Fruit fly (Drosophila melanogaster) Kc167 (cell line): ENCODE results near the gene poe.

Experiments
- Myc ChIP-seq: fragments of >200 bp; optimal IDR thresholded peaks from 2 replicates; lab custom pipeline; 2017; ENCODE audit warnings: missing external identifiers
- Sin3A ChIP-seq: fragments of >200 bp; optimal IDR thresholded peaks from 2 replicates; lab custom pipeline; 2018; ENCODE audit warnings: missing external identifiers
- h ChIP-seq: fragments of >200 bp; optimal IDR thresholded peaks from 3 replicates; lab custom pipeline; 2018; ENCODE audit warnings: missing external identifiers
- insv ChIP-seq: fragments of >200 bp; optimal IDR thresholded peaks from 3 replicates; lab custom pipeline; 2018; ENCODE audit warnings: missing external identifiers
- psq ChIP-seq: fragments of >200 bp; optimal IDR thresholded peaks from 2 replicates; lab custom pipeline; 2017; ENCODE audit warnings: missing external identifiers
- ttk ChIP-seq: sonication (Bioruptor generic); optimal IDR thresholded peaks from 2 replicates; lab custom pipeline; 2017; ENCODE audit warnings: missing external identifiers

poe gene

DNA sequence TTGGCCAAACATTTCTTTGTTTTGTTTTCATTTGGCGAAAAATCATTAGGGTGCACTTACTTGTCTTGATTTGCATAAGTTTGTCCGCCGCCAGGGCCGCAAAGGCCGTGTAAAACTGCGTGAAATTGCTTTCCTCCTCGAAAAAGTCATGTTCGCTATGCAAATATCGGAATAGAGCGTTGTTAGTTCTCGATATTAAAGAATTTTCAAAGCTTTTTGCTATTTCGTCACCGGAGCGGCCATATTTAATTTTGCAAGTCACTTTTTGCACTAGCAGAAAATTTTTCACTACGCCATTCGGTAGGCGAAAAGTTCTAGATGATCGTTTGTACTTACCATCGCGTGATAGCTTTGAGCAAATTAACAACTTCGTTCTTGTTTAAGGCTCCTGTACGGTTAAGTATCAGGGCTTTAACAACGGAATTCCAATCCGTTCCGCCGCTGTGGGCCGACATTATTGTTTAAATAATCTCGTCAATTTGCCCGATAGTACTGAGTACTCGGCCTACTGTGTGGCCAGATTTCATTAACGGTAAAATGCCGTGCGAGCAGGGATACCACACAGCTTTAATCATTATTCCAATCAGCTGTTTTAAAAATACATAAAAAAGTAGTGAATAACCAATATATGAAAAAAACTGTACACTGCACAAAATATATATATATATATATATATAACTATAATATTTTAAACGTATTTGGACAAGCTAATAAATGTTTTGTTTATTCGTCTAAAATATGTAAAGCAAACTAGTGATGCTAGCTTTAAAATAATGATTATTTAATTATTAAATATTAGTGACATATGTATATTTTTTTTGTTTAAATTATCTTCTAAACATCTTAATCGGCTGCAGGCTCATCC is at the start of gene poe:
Gene poe (minus strand): TSS at position 513 of the 865 bp plus-strand sequence.
- TF ChIP-seq psq (lab: Kevin White, UChicago) (no peak), h (no peak), insv (no peak), Sin3A (no peak), Myc (lab: Kevin White, UChicago) (no peak), ttk (lab: Kevin White, UChicago) (no peak)

DNA sequence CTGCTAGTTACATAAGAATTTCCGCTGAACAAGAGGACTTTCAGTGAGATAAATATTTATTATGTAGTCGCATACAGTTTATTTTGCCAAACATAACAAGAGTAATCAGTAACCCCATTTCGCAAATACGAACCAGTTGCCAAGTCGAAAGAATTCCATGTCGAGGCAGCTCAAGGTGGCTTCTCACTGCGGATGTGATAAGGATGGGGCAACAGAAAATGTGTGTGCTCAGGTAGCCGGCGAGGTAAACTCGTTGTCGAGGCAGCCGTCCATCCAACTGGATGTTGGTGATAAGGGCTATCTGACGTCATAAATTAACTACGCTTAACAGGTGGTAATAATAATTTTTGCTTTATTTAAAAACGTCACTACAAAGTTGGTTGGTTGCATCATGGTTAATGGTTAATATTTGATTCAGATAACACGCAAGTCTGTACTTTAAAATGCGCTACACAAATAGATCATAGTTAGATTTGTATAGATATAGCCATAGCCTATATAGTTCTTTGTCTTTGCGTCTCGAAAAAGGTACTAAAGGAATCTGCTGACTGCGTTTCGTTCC is 45.3 kb upstream of the poe start:
- TF ChIP-seq ttk (lab: Kevin White, UChicago), result no peak

DNA sequence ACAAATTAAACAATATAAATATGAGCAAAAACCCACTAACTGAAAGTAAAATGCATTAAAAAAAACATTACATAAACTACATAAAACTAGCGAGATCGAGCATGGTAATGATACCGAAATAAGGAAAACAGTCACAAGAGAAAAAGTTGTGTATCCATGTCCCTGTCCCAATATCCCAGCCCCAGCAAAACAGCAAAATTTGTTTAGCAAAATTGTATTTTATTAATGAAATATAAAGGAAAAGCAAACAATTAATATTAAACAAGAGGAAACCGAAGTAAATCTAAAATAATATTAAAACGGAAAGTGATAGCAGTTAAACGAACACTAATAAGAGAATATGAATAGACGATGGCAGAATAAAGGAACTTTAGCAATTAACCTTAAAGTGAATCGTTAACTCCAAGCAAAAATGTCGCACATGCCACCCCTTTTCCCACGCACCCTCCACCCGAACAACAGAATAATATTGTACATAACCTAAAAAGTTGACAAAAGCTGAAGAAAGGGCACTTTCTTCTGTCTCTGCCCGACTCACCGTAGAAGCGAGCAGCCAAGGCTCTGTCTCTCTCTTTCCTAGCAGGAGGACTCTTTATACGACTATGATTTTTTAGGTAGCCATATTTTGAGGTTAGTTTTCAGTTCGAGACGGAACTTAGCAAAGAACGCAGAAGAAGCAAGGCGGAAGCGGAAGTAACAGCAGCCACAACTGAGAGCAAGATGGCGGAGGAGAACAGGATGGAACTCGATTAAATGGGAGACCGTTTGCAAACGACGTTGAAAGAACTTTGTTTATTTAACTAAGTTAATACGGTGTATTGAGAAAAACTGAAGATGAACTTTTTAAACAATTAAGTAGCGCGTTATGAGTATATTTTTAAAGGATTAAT is 39.4 kb upstream of the poe start:
- TF ChIP-seq psq (lab: Kevin White, UChicago) (no peak), Myc (lab: Kevin White, UChicago) (no peak), ttk (lab: Kevin White, UChicago) (no peak), h (no peak)

DNA sequence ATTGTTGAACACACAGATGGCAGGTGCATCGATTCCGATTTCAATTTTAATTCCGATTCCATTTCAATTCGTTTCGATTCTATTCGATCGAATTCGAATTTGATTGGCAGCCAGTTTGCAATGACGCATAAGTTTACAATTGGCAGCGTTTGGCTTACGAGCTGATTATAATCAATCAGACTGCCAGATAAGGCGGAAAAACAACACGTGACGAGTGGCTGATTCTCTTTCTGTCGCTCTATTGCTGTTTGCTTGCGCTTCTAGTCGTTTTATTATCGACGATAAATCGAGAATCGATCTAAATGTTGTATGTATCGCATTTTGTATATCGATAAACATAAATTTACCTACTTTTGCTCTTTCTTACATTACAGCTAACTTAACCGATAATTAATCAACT is 33.3 kb upstream of the poe start:
- TF ChIP-seq insv (no peak), Myc (lab: Kevin White, UChicago) (no peak), h (no peak), psq (lab: Kevin White, UChicago) (no peak), Sin3A (no peak), ttk (lab: Kevin White, UChicago) (no peak)

DNA sequence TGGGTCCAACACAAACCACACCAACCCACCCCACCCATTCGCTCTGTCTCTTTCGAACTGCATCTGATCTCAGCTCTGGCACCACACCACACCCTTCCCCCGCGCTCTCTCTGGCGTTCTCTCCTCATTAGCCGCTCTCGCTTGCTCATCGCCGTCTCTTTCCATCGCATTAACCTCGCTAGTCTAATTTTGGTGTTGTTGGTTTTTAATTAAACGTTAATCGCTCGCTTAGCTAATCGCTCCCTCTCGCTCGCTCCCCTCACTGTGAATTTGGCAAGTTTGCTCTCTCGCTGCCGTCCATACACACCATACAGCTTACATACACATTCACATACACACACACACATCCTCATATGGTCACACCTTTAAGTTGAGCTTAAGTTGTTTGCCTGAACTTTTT is 32.7 kb upstream of the poe start:
- TF ChIP-seq h, result no peak
- TF ChIP-seq insv, result no peak
- TF ChIP-seq Sin3A, result no peak
- no peak for TF ChIP-seq Myc (lab: Kevin White, UChicago)

DNA sequence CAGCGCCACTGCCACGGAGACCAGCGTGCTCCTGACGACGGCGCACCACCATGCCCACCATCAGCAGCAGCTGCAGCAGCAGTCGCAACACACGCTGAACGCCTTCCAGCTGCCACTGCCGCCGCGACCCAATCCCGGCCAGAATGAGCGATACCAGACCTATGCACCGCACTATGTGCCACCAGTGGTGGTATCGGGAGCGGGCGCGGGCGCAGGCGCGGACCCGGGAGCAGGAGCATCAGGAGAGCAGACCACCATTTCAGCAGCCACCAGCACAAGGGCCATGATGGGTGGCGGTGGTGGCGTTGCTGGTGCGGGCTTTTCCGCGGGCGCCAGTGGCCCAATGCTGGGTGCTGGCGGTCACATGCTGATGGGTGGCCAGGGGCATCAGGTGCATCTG is 31.6 kb upstream of the poe start:
- no peak for TF ChIP-seq h
- no peak for TF ChIP-seq psq (lab: Kevin White, UChicago)
- TF ChIP-seq Myc (lab: Kevin White, UChicago), result no peak
- no peak for TF ChIP-seq Sin3A
- TF ChIP-seq ttk (lab: Kevin White, UChicago), result no peak
- no peak for TF ChIP-seq insv

DNA sequence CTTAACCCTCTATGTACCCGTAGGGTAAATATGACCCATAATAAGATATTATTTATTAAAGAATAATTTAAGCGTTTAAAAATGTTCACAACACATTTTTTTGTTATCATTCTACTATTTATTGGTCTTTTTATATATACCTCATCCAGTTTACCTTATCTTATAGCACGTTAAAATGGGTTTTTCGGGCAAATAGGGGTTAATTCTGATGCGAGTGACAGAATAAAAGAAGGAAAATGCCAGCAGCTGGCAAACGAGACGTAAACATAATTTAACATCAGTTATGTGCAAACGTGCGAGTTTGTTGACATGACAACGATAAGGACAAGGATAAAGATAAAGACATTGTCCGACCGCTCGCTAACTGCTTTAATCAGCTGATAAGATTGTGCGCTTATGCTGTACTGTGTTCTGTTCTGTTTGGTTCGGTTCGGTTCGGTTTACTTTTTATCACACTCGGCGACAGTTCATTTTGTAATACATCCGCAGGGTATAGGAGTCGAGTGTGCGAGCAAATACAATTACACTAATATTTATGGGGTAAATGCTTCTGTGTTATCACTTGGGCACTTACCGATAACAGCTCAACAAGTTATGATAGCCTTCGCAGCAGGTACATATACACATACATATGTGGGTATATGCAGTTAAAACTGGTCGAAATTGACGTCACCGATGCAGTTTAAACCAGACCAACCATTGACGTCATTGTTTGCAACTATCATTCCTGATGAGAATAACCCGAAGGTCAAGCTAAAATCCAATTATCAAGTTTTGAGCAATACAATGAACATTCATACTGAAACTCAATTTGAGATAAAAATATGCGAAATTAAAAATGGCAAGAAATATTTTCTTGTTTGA is 29.3 kb upstream of the poe start:
- TF ChIP-seq h, result no peak
- TF ChIP-seq ttk (lab: Kevin White, UChicago), result no peak
- no peak for TF ChIP-seq insv
- no peak for TF ChIP-seq Myc (lab: Kevin White, UChicago)
- no peak for TF ChIP-seq Sin3A
- no peak for TF ChIP-seq psq (lab: Kevin White, UChicago)

DNA sequence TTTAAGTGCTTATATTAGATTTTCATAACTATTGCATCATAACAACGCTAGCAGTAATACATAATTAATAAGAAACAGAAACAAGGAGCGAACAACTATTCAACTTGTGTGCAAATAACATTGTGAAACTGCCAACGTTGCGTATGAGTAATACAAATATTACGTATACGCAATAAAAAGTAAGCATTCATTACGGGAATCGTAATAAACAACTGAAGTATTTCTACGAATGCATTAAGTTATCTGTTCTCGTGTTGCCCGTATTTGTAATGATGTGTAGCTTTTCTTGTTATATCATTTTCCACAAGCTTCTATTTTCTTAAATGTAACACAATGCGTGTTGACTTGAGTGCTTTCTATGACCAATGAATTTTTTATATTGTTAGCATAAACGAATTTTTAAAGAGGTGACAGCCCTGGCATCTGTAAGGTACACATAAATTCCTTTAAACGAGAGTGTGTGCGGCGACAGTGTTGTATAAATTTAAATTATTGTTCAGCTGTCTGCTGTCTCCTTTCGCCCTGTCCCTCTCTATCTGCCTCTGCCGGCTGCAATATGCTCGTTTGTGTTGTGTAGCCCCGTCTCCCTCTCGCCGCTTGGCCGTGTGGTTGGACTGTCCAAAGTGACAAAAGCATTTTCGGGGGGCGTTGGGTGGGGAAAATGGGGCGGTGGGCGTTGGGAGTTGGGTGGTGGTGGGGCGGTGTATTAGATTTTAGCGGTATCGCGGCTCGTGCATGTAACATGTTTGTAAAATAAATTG is 28.4 kb upstream of the poe start:
- TF ChIP-seq psq (lab: Kevin White, UChicago) (no peak), ttk (lab: Kevin White, UChicago) (no peak), insv (no peak), h (no peak), Myc (lab: Kevin White, UChicago) (no peak), Sin3A (no peak)

DNA sequence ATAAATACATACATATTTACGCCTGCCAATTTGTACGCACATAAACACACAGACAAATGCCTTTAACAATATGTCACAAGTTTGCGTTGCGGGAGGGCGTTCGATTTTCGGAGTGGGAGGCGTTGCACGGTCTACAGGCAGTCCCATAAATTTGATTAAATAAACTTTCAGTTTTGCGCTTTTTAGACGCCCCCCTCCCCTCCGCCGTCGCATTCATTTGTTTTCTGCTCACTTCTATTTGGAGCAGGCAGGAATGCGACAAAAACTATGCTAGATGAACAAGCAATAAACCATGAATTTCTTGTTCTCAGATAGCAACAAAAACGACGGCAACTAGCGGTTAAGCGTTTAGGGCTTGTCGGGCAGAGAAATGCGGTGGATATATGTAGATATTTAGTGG is 27.6 kb upstream of the poe start:
- TF ChIP-seq Myc (lab: Kevin White, UChicago), result no peak
- TF ChIP-seq insv, result no peak
- TF ChIP-seq Sin3A, result no peak
- no peak for TF ChIP-seq ttk (lab: Kevin White, UChicago)
- no peak for TF ChIP-seq h

DNA sequence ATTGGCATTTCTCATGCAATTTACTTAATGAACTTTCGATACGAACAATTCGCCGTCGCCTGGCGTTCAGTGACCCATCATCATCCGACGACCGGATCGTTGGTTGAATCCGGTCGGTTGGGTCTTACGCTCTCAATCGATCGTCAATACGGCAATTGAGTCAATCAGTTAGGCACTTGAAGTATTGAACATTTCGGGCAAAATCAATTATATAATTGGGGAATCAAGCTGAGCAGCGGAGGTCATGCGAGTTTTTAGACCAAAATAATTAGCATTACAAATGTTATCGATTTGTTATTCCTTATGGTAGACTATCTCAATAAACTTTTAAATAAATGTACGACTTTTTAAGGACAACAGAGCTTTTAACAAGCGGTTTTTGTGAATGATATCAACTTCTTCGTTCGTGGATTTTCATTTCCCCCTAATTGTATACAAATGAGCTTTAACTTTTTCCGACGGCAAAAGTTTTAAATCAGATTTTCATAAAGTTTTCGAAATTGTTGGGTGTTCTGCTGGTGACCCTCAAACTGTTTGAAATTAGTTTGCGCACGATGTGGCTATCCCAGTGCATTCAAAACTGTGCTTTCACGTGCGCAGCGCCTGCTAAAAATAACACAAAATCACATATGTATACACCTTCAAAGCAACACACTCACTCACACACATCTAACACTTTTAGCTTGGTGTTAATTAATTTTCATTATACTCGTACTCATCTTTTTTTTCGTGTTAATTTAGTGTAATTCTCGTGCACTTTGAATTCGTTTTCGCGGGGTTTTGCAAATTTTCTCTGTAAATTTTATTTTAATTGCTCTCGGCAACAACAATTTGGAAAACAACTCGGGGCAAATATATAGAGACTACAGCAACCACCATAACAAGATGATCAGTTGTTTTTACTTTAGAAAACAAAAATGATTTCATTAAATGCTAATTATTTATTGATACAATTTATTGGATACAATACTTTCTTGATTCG is 26.8 kb upstream of the poe start:
- TF ChIP-seq ttk (lab: Kevin White, UChicago) (no peak), Myc (lab: Kevin White, UChicago) (no peak), h (no peak), insv (no peak), Sin3A (no peak), psq (lab: Kevin White, UChicago) (no peak)
